Fruit fly (Drosophila melanogaster) S2 (cell line): ENCODE measurements around the gene CG45049.
A peak's percentile ranks its signal among the peaks of the same experiment; 100 is the strongest.

Experiments used
- CG8478 ChIP-seq: fragments of >200 bp; optimal IDR thresholded peaks from 2 replicates; lab custom pipeline; 2018
- CTCF ChIP-seq, 2 experiments: fragments of >200 bp; optimal IDR thresholded peaks; 2 replicates each; lab custom pipeline; 2018

The CG45049 gene

dm6 chr3R:22726771-22727455 is at the start of gene CG45049:
TSS of gene CG45049 (plus strand) at chr3R:22726967.
- TF ChIP-seq CTCF (optimal IDR thresholded peaks at IDR 0.05; lab: Kevin White, UChicago) (no peak), CG8478 (no peak)

- no peak for TF ChIP-seq CG8478
- no peak for TF ChIP-seq CTCF (optimal IDR thresholded peaks at IDR 0.05; lab: Kevin White, UChicago)
Observed at dm6 chr3R:22684044-22684947, 42.5 kb upstream of the CG45049 start.

- no peak for TF ChIP-seq CG8478
- no peak for TF ChIP-seq CTCF (optimal IDR thresholded peaks at IDR 0.05; lab: Kevin White, UChicago)
Observed at dm6 chr3R:22684948-22685253, 41.9 kb upstream of the CG45049 start.

dm6 chr3R:22686336-22686874 is 40.4 kb upstream of the CG45049 start, which contains the start of the genes Gclm and CG17625:
TSS of gene Gclm (minus strand) at chr3R:22686510.
TSS of gene CG17625 (plus strand) at chr3R:22686849.
- TF ChIP-seq CG8478, result no peak
- no peak for TF ChIP-seq CTCF (optimal IDR thresholded peaks at IDR 0.05; lab: Kevin White, UChicago)

- TF ChIP-seq CTCF (optimal IDR thresholded peaks at IDR 0.05; lab: Kevin White, UChicago) (no peak), CG8478 (no peak)
Observed at dm6 chr3R:22690311-22690710, 36.5 kb upstream of the CG45049 start, which contains the start of the genes wfs1 and Nup133. TSS of gene wfs1 (minus strand) at chr3R:22690380. TSS of gene Nup133 (plus strand) at chr3R:22690607.

- TF ChIP-seq CTCF (optimal IDR thresholded peaks at IDR 0.05; lab: Kevin White, UChicago), result no peak
- no peak for TF ChIP-seq CG8478
Observed at dm6 chr3R:22694659-22695058, 32.1 kb upstream of the CG45049 start, which contains the start of gene cd. TSS of gene cd (plus strand) at chr3R:22694959.

- no peak for TF ChIP-seq CTCF (optimal IDR thresholded peaks at IDR 0.05; lab: Kevin White, UChicago)
- no peak for TF ChIP-seq CG8478
Observed at dm6 chr3R:22698208-22698607, 28.6 kb upstream of the CG45049 start, which contains the start of gene Cyp6d4. TSS of gene Cyp6d4 (plus strand) at chr3R:22698319.

dm6 chr3R:22701793-22702192 is 25.0 kb upstream of the CG45049 start, which contains the start of the genes CG6972 and CCAP:
TSS of gene CG6972 (plus strand) at chr3R:22702007.
TSS of gene CCAP (minus strand) at chr3R:22702084.
- TF ChIP-seq CTCF (optimal IDR thresholded peaks at IDR 0.05; lab: Kevin White, UChicago), result no peak
- TF ChIP-seq CG8478, result no peak

- TF ChIP-seq CG8478, result no peak
- TF ChIP-seq CTCF (optimal IDR thresholded peaks at IDR 0.05; lab: Kevin White, UChicago), result no peak
Observed at dm6 chr3R:22707178-22707577, 19.6 kb upstream of the CG45049 start, which contains the start of gene CG13842. TSS of gene CG13842 (minus strand) at chr3R:22707278.

dm6 chr3R:22710662-22711061 is 16.1 kb upstream of the CG45049 start, which contains the start of gene CG4907:
TSS of gene CG4907 (minus strand) at chr3R:22710762.
- TF ChIP-seq CG8478 (no peak), CTCF (optimal IDR thresholded peaks at IDR 0.05; lab: Kevin White, UChicago) (no peak)

- TF ChIP-seq CTCF (optimal IDR thresholded peaks at IDR 0.05; lab: Kevin White, UChicago) (no peak), CG8478 (no peak)
Observed at dm6 chr3R:22717863-22718262, 8.9 kb upstream of the CG45049 start.

- TF ChIP-seq CTCF (optimal IDR thresholded peaks at IDR 0.05; lab: Kevin White, UChicago), result no peak
- no peak for TF ChIP-seq CG8478
Observed at dm6 chr3R:22718401-22718800, 8.4 kb upstream of the CG45049 start.

dm6 chr3R:22718937-22719606 is 7.7 kb upstream of the CG45049 start:
- TF ChIP-seq CG8478 (no peak), CTCF (optimal IDR thresholded peaks at IDR 0.05; lab: Kevin White, UChicago) (no peak)

- no peak for TF ChIP-seq CTCF (optimal IDR thresholded peaks at IDR 0.05; lab: Kevin White, UChicago)
- TF ChIP-seq CG8478, result no peak
Observed at dm6 chr3R:22719607-22719949, 7.2 kb upstream of the CG45049 start.

dm6 chr3R:22720808-22721306 is 5.9 kb upstream of the CG45049 start, which contains the start of gene wge:
TSS of gene wge (minus strand) at chr3R:22721150.
- TF ChIP-seq CTCF (optimal IDR thresholded peaks at IDR 0.05; lab: Kevin White, UChicago), result peak in 1 of 2 experiments; percentile 21
- TF ChIP-seq CG8478, result no peak
